Worm (Caenorhabditis elegans) whole organism, L4 larva: ENCODE results near the gene sto-6.

ENCODE experiments used
- F10B5.3 ChIP-seq: sonication (generic microtip); optimal IDR thresholded peaks from 2 replicates; lab custom pipeline; 2016; ENCODE audit warnings: mild to moderate bottlenecking, missing genetic modification characterization, missing compliant biosample characterization
- Y5F2A.4 ChIP-seq: fragments of 200-800 bp; sonication (Bioruptor generic); optimal IDR thresholded peaks from 2 replicates; lab custom pipeline; 2018; ENCODE audit warnings: mild to moderate bottlenecking, missing genetic modification characterization, missing compliant biosample characterization
- Y75B8A.6 ChIP-seq: fragments of 200-800 bp; sonication (Bioruptor generic); IDR thresholded peaks from 2 replicates; pipeline ENCODE4 v1.3.6; 2022; ENCODE audit warnings: missing genetic modification reagents, missing genetic modification characterization, missing compliant biosample characterization
- ZK546.5 ChIP-seq, 2 experiments: sonication (generic microtip); optimal IDR thresholded peaks; 2 replicates each; lab custom pipeline; 2017; ENCODE audit warnings: missing biosample characterization in 2 of 2, missing genetic modification characterization in 2 of 2
- aly-2 ChIP-seq: sonication (generic microtip); optimal IDR thresholded peaks from 2 replicates; lab custom pipeline; 2018; ENCODE audit warnings: missing biosample characterization, missing genetic modification characterization
- ces-1 ChIP-seq: fragments of 150-350 bp; sonication (generic microtip); optimal IDR thresholded peaks from 4 replicates; lab custom pipeline; 2014; ENCODE audit warnings: missing biosample characterization, missing genetic modification reagents, missing genetic modification characterization
- ctbp-1 ChIP-seq: fragments of 200-800 bp; sonication (Bioruptor generic); IDR thresholded peaks from 2 replicates; pipeline ENCODE4 v1.3.6; 2022; ENCODE audit warnings: missing genetic modification reagents, missing genetic modification characterization, missing compliant biosample characterization
- lim-7 ChIP-seq: fragments of 200-800 bp; sonication (Bioruptor generic); IDR thresholded peaks from 2 replicates; pipeline ENCODE4 v1.3.6; 2022; ENCODE audit warnings: missing genetic modification characterization, missing compliant biosample characterization
- nhr-237 ChIP-seq: sonication (generic microtip); optimal IDR thresholded peaks from 2 replicates; lab custom pipeline; 2017; ENCODE audit warnings: missing biosample characterization, missing genetic modification characterization
- nhr-28 ChIP-seq: fragments of 150-350 bp; optimal IDR thresholded peaks from 2 replicates; lab custom pipeline; 2014; ENCODE audit warnings: missing biosample characterization, missing genetic modification characterization
- pqm-1 ChIP-seq: sonication (generic microtip); optimal IDR thresholded peaks from 2 replicates; lab custom pipeline; 2017; ENCODE audit warnings: missing biosample characterization, missing genetic modification characterization
- set-16 ChIP-seq: fragments of 200-800 bp; sonication (Bioruptor generic); IDR thresholded peaks from 2 replicates; pipeline ENCODE4 v1.3.6; 2022; ENCODE audit warnings: missing genetic modification reagents, missing genetic modification characterization, missing compliant biosample characterization
- zag-1 ChIP-seq: fragments of 150-350 bp; optimal IDR thresholded peaks from 2 replicates; lab custom pipeline; 2014; ENCODE audit warnings: missing biosample characterization, missing genetic modification characterization

DNA sequence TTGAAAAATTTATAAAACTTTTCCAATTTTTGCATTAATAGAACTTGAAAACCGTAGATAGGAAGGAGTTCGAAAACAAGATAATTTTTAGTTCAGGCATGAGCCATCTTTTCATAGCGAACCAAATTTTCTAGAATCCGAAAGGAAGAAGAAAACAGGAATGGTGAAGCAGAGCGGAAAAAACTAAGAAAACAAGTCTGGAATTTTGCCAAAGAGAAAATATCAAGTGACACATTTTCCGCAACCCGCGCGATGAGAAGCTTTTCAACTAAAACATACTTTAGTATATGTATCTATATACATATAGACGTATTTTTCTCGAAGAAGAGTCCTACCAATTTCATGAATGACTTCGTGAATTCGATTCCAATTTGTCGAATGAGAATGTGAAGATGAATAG lies 9.4 kb downstream of the sto-6 start:
- no peak for TF ChIP-seq nhr-28 (tag; lab: Kevin White, UChicago)
- TF ChIP-seq F10B5.3 (tag; lab: Kevin White, UChicago): no peak
- no peak for TF ChIP-seq zag-1 (tag; lab: Kevin White, UChicago)
- no peak for TF ChIP-seq nhr-237 (tag; lab: Kevin White, UChicago)
- TF ChIP-seq ctbp-1: no peak
- TF ChIP-seq set-16 (GFP tag; lab: Robert Waterston, UW): no peak
- no peak for TF ChIP-seq Y75B8A.6 (GFP tag; lab: Robert Waterston, UW)
- no peak for TF ChIP-seq aly-2
- no peak for TF ChIP-seq pqm-1 (tag; lab: Kevin White, UChicago)
- no peak for TF ChIP-seq ZK546.5 (tag; optimal IDR thresholded peaks at IDR 0.05; lab: Kevin White, UChicago)
- no peak for TF ChIP-seq lim-7 (GFP tag; lab: Robert Waterston, UW)
- no peak for TF ChIP-seq ces-1 (GFP tag; lab: Kevin White, UChicago)
- TF ChIP-seq Y5F2A.4: no peak
